Fruit fly (Drosophila melanogaster) whole organism, adult: ENCODE results near the gene spi.

Experiments used
- CG1620 ChIP-seq: fragments of 200-800 bp; sonication (Bioruptor generic); optimal IDR thresholded peaks from 2 replicates; lab custom pipeline; 2016; ENCODE audit warnings: missing biosample characterization, missing genetic modification characterization
- CG5204 ChIP-seq: fragments of 200-800 bp; sonication (Bioruptor generic); optimal IDR thresholded peaks from 2 replicates; lab custom pipeline; 2016; ENCODE audit warnings: missing biosample characterization, missing genetic modification characterization
- CG7045 ChIP-seq: fragments of 200-800 bp; sonication (Bioruptor generic); optimal IDR thresholded peaks from 2 replicates; lab custom pipeline; 2017; ENCODE audit warnings: missing biosample characterization, mild to moderate bottlenecking, missing genetic modification characterization
- tj ChIP-seq: fragments of 200-800 bp; sonication (Bioruptor generic); optimal IDR thresholded peaks from 3 replicates; lab custom pipeline; 2017; ENCODE audit warnings: missing biosample characterization, mild to moderate bottlenecking, missing genetic modification characterization, moderate library complexity

- TF ChIP-seq CG1620 (GFP tag; lab: Kevin White, UChicago), result no peak
- TF ChIP-seq tj (GFP tag; lab: Kevin White, UChicago), result no peak
- TF ChIP-seq CG7045 (GFP tag; lab: Kevin White, UChicago), result no peak
- TF ChIP-seq CG5204 (GFP tag; lab: Kevin White, UChicago), result no peak
Measured at dm6 chr2L:19565233-19565898, 11.7 kb downstream of the spi start, which contains the start of gene CG13077.
